Worm (Caenorhabditis elegans): ENCODE results near the gene pot-2.

pot-2 gene

ce11 chrII:14510162-14510561 lies 13.8 kb upstream of the pot-2 start:
- TF ChIP-seq mml-1 (tag; optimal IDR thresholded peaks at IDR 0.05): no peak
- no peak for TF ChIP-seq ceh-28 (tag; optimal IDR thresholded peaks at IDR 0.05)
- TF ChIP-seq elt-2 (tag; optimal IDR thresholded peaks at IDR 0.05): peak; percentile 54
- TF ChIP-seq nhr-23 (tag; optimal IDR thresholded peaks at IDR 0.05): no peak
- no peak for TF ChIP-seq nhr-67 (tag; optimal IDR thresholded peaks at IDR 0.05)
- TF ChIP-seq fkh-2 (tag; optimal IDR thresholded peaks at IDR 0.05): no peak
- TF ChIP-seq lin-15B (tag; optimal IDR thresholded peaks at IDR 0.05): no peak

- no peak for TF ChIP-seq ZK546.5 (tag; optimal IDR thresholded peaks at IDR 0.05)
- TF ChIP-seq egl-27 (tag; optimal IDR thresholded peaks at IDR 0.05): no peak
- TF ChIP-seq ama-1 (optimal IDR thresholded peaks at IDR 0.05): no peak
- no peak for TF ChIP-seq fkh-2 (tag; optimal IDR thresholded peaks at IDR 0.05)
- TF ChIP-seq aly-2 (tag; optimal IDR thresholded peaks at IDR 0.05): no peak
- no peak for TF ChIP-seq jun-1 (tag; optimal IDR thresholded peaks at IDR 0.05)
- no peak for TF ChIP-seq pqm-1 (tag; optimal IDR thresholded peaks at IDR 0.05)
Measured at ce11 chrII:14511189-14511588, 12.8 kb upstream of the pot-2 start, which contains the start of gene K10H10.13. K10H10.13 (minus strand) TSS chrII:14511289.

ce11 chrII:14515017-14515416 lies 9.0 kb upstream of the pot-2 start, which contains the start of gene K10H10.9:
K10H10.9 (minus strand) TSS chrII:14515117.
- no peak for TF ChIP-seq nhr-67 (tag; optimal IDR thresholded peaks at IDR 0.05)
- TF ChIP-seq mdl-1 (tag; optimal IDR thresholded peaks at IDR 0.05): no peak
- no peak for TF ChIP-seq zag-1 (tag; optimal IDR thresholded peaks at IDR 0.05)
- TF ChIP-seq mml-1 (tag; optimal IDR thresholded peaks at IDR 0.05): no peak
- no peak for TF ChIP-seq aly-2 (tag; optimal IDR thresholded peaks at IDR 0.05)
- no peak for TF ChIP-seq snpc-4 (tag; optimal IDR thresholded peaks at IDR 0.05)
- TF ChIP-seq ceh-82 (tag; optimal IDR thresholded peaks at IDR 0.05): no peak
- TF ChIP-seq egl-5 (tag; optimal IDR thresholded peaks at IDR 0.05): no peak
- no peak for TF ChIP-seq ZK546.5 (tag; optimal IDR thresholded peaks at IDR 0.05)
- no peak for TF ChIP-seq unc-39 (tag; optimal IDR thresholded peaks at IDR 0.05)
- TF ChIP-seq ceh-16 (tag; optimal IDR thresholded peaks at IDR 0.05): no peak
- no peak for TF ChIP-seq nhr-77 (tag; optimal IDR thresholded peaks at IDR 0.05)
- TF ChIP-seq nhr-25 (tag; optimal IDR thresholded peaks at IDR 0.05): no peak
- no peak for TF ChIP-seq lin-39 (tag; optimal IDR thresholded peaks at IDR 0.05)
- TF ChIP-seq ceh-28 (tag; optimal IDR thresholded peaks at IDR 0.05): no peak
- no peak for TF ChIP-seq elt-1 (tag; optimal IDR thresholded peaks at IDR 0.05)
- TF ChIP-seq nhr-12 (tag; optimal IDR thresholded peaks at IDR 0.05): no peak
- TF ChIP-seq daf-12 (tag; optimal IDR thresholded peaks at IDR 0.05): no peak
- TF ChIP-seq nhr-28 (tag; optimal IDR thresholded peaks at IDR 0.05): no peak
- TF ChIP-seq fos-1 (tag; optimal IDR thresholded peaks at IDR 0.05): no peak

ce11 chrII:14522037-14522436 lies 1.9 kb upstream of the pot-2 start, which contains the start of gene btb-19:
btb-19 (minus strand) TSS chrII:14522137.
- TF ChIP-seq nhr-12 (tag; optimal IDR thresholded peaks at IDR 0.05): no peak
- no peak for TF ChIP-seq fkh-10 (GFP tag; optimal IDR thresholded peaks at IDR 0.05)
- TF ChIP-seq mdl-1 (tag; optimal IDR thresholded peaks at IDR 0.05): no peak
- TF ChIP-seq zag-1 (tag; optimal IDR thresholded peaks at IDR 0.05): no peak
- TF ChIP-seq egl-27 (tag; optimal IDR thresholded peaks at IDR 0.05): no peak
- no peak for TF ChIP-seq lin-39 (tag; optimal IDR thresholded peaks at IDR 0.05)
- TF ChIP-seq tbx-2 (tag; optimal IDR thresholded peaks at IDR 0.05): no peak
- no peak for TF ChIP-seq nhr-77 (tag; optimal IDR thresholded peaks at IDR 0.05)
- TF ChIP-seq pqm-1 (tag; optimal IDR thresholded peaks at IDR 0.05): no peak
- TF ChIP-seq daf-12 (tag; optimal IDR thresholded peaks at IDR 0.05): no peak
- TF ChIP-seq jun-1 (tag; optimal IDR thresholded peaks at IDR 0.05): no peak
- no peak for TF ChIP-seq snpc-4 (tag; optimal IDR thresholded peaks at IDR 0.05)
- no peak for TF ChIP-seq nhr-28 (tag; optimal IDR thresholded peaks at IDR 0.05)
- TF ChIP-seq ZK546.5 (tag; optimal IDR thresholded peaks at IDR 0.05): no peak
- no peak for TF ChIP-seq hmg-11 (tag; optimal IDR thresholded peaks at IDR 0.05)
- TF ChIP-seq ztf-4 (tag; optimal IDR thresholded peaks at IDR 0.05): no peak
- TF ChIP-seq nfya-1 (tag; optimal IDR thresholded peaks at IDR 0.05; ENCODE audit: insufficient read depth): no peak

- TF ChIP-seq lsy-12 (tag; optimal IDR thresholded peaks at IDR 0.05): no peak
- no peak for TF ChIP-seq mdl-1 (tag; optimal IDR thresholded peaks at IDR 0.05)
- no peak for TF ChIP-seq elt-1 (tag; optimal IDR thresholded peaks at IDR 0.05)
- no peak for TF ChIP-seq ceh-16 (tag; optimal IDR thresholded peaks at IDR 0.05)
- no peak for TF ChIP-seq nhr-11 (tag; optimal IDR thresholded peaks at IDR 0.05)
- TF ChIP-seq mml-1 (tag; optimal IDR thresholded peaks at IDR 0.05): no peak
- no peak for TF ChIP-seq pqm-1 (tag; optimal IDR thresholded peaks at IDR 0.05)
- no peak for TF ChIP-seq snpc-4 (tag; optimal IDR thresholded peaks at IDR 0.05)
- no peak for TF ChIP-seq jun-1 (tag; optimal IDR thresholded peaks at IDR 0.05)
Measured at ce11 chrII:14523070-14523572, 852 bp upstream of the pot-2 start, which contains the start of gene btb-20. btb-20 (minus strand) TSS chrII:14523522.
